Fruit fly (Drosophila melanogaster) whole organism, embryonic: ENCODE measurements around the gene CG6654.

Experiments used
- Ada2b ChIP-seq: fragments of 200-800 bp; sonication (Bioruptor generic); IDR thresholded peaks from 2 replicates; pipeline ENCODE4 v1.3.6; 2022; ENCODE audit warnings: missing biosample characterization, missing genetic modification characterization
- Adf1 ChIP-seq: fragments of 200-800 bp; sonication (Bioruptor generic); IDR thresholded peaks from 2 replicates; pipeline ENCODE4 v1.3.6; 2022; ENCODE audit warnings: missing biosample characterization, missing genetic modification characterization
- Atf6 ChIP-seq: fragments of 200-800 bp; sonication (Bioruptor generic); IDR thresholded peaks from 2 replicates; pipeline ENCODE4 v1.3.6; 2022; ENCODE audit warnings: missing biosample characterization, missing genetic modification characterization
- CG10431 ChIP-seq: fragments of 200-800 bp; sonication (Bioruptor generic); optimal IDR thresholded peaks from 3 replicates; lab custom pipeline; 2018; ENCODE audit warnings: missing biosample characterization, mild to moderate bottlenecking, missing genetic modification characterization
- CG11093 ChIP-seq: fragments of 200-800 bp; sonication (Bioruptor generic); IDR thresholded peaks from 3 replicates; pipeline ENCODE4 v1.3.6; 2022; ENCODE audit warnings: missing biosample characterization, missing genetic modification characterization
- CG11247 ChIP-seq: fragments of 200-800 bp; sonication (Bioruptor generic); IDR thresholded peaks from 2 replicates; pipeline ENCODE4 v1.3.6; 2022; ENCODE audit warnings: missing biosample characterization, missing genetic modification characterization
- CG11398 ChIP-seq: fragments of 200-800 bp; sonication (Bioruptor generic); optimal IDR thresholded peaks from 2 replicates; lab custom pipeline; 2016; ENCODE audit warnings: missing biosample characterization, missing genetic modification characterization
- CG11695 ChIP-seq: fragments of 200-800 bp; sonication (Bioruptor generic); IDR thresholded peaks from 3 replicates; pipeline ENCODE4 v1.3.6; 2022; ENCODE audit warnings: missing biosample characterization, missing genetic modification characterization
- CG12219 ChIP-seq: fragments of 200-800 bp; sonication (Bioruptor generic); optimal IDR thresholded peaks from 3 replicates; lab custom pipeline; 2018; ENCODE audit warnings: missing biosample characterization, mild to moderate bottlenecking, missing genetic modification characterization
- CG1233 ChIP-seq: fragments of 200-800 bp; sonication (Bioruptor generic); optimal IDR thresholded peaks from 4 replicates; lab custom pipeline; 2018; ENCODE audit warnings: missing biosample characterization, mild to moderate bottlenecking, missing genetic modification characterization
- CG12942 ChIP-seq: fragments of 200-800 bp; sonication (Bioruptor generic); optimal IDR thresholded peaks from 3 replicates; lab custom pipeline; 2016; ENCODE audit warnings: missing biosample characterization, missing genetic modification characterization
- CG1529 ChIP-seq: fragments of 200-800 bp; sonication (Bioruptor generic); optimal IDR thresholded peaks from 3 replicates; lab custom pipeline; 2018; ENCODE audit warnings: missing biosample characterization, missing genetic modification characterization
- CG2199 ChIP-seq: fragments of 200-800 bp; sonication (Bioruptor generic); IDR thresholded peaks from 3 replicates; pipeline ENCODE4 v1.3.6; 2022; ENCODE audit warnings: missing biosample characterization, missing genetic modification characterization
- CG30403 ChIP-seq: fragments of 200-800 bp; sonication (Bioruptor generic); optimal IDR thresholded peaks from 3 replicates; lab custom pipeline; 2016; ENCODE audit warnings: missing biosample characterization, missing genetic modification characterization
- CG30431 ChIP-seq: fragments of 200-800 bp; sonication (Bioruptor generic); optimal IDR thresholded peaks from 2 replicates; lab custom pipeline; 2017; ENCODE audit warnings: missing biosample characterization, missing genetic modification characterization
- CG31365 ChIP-seq: fragments of 200-800 bp; sonication (Bioruptor generic); optimal IDR thresholded peaks from 2 replicates; lab custom pipeline; 2018; ENCODE audit warnings: missing biosample characterization, mild to moderate bottlenecking, missing genetic modification characterization
- CG33557 ChIP-seq: fragments of 200-800 bp; sonication (Bioruptor generic); optimal IDR thresholded peaks from 2 replicates; lab custom pipeline; 2019; ENCODE audit warnings: missing biosample characterization, mild to moderate bottlenecking, missing genetic modification characterization, moderate library complexity
- CG4282 ChIP-seq: fragments of 200-800 bp; sonication (Bioruptor generic); optimal IDR thresholded peaks from 2 replicates; lab custom pipeline; 2016; ENCODE audit warnings: missing biosample characterization, missing genetic modification characterization
- CG6683 ChIP-seq: fragments of 200-800 bp; sonication (Bioruptor generic); optimal IDR thresholded peaks from 2 replicates; lab custom pipeline; 2017; ENCODE audit warnings: missing biosample characterization, mild to moderate bottlenecking, missing genetic modification characterization, missing genetic modification reagents
- CG8924 ChIP-seq: fragments of 200-800 bp; optimal IDR thresholded peaks from 3 replicates; lab custom pipeline; 2019; ENCODE audit warnings: missing biosample characterization, mild to moderate bottlenecking, missing genetic modification characterization, moderate library complexity
- CG8944 ChIP-seq: fragments of 200-800 bp; sonication (Bioruptor generic); optimal IDR thresholded peaks from 3 replicates; lab custom pipeline; 2016; ENCODE audit warnings: missing biosample characterization, missing genetic modification characterization
- CG9797 ChIP-seq: fragments of 200-800 bp; sonication (Bioruptor generic); optimal IDR thresholded peaks from 3 replicates; lab custom pipeline; 2018; ENCODE audit warnings: missing biosample characterization, mild to moderate bottlenecking, missing genetic modification characterization
- CTCF ChIP-seq: fragments of 200-800 bp; sonication (Bioruptor generic); optimal IDR thresholded peaks from 2 replicates; lab custom pipeline; 2017; ENCODE audit warnings: missing biosample characterization, mild to moderate bottlenecking, missing genetic modification characterization, moderate library complexity
- Dll ChIP-seq: fragments of 200-800 bp; sonication (Bioruptor generic); IDR thresholded peaks from 4 replicates; pipeline ENCODE4 v1.3.6; 2022; ENCODE audit warnings: missing biosample characterization, missing genetic modification characterization; ENCODE audit not compliant: partially characterized antibody
- Doc2 ChIP-seq: fragments of 200-800 bp; sonication (Bioruptor generic); IDR thresholded peaks from 2 replicates; pipeline ENCODE4 v1.3.6; 2022; ENCODE audit warnings: missing biosample characterization, missing genetic modification characterization
- Doc3 ChIP-seq: fragments of 200-800 bp; sonication (Bioruptor generic); IDR thresholded peaks from 3 replicates; pipeline ENCODE4 v1.3.6; 2022; ENCODE audit warnings: missing biosample characterization, missing genetic modification characterization; ENCODE audit not compliant: partially characterized antibody
- Eip74EF ChIP-seq, 2 experiments: fragments of 200-800 bp in 1 of 2; fragments of >200 bp in 1 of 2; sonication (Bioruptor generic) in 1 of 2; optimal IDR thresholded peaks; 2 replicates each; lab custom pipeline; 2017 to 2019; ENCODE audit warnings: missing biosample characterization in 2 of 2, missing genetic modification characterization in 2 of 2, mild to moderate bottlenecking in 1 of 2, moderate library complexity in 1 of 2
- HLH54F ChIP-seq: fragments of 200-800 bp; sonication (Bioruptor generic); optimal IDR thresholded peaks from 3 replicates; lab custom pipeline; 2016; ENCODE audit warnings: missing biosample characterization, missing genetic modification characterization
- HmgD ChIP-seq: fragments of 200-800 bp; sonication (Bioruptor generic); optimal IDR thresholded peaks from 3 replicates; lab custom pipeline; 2016; ENCODE audit warnings: missing biosample characterization, missing genetic modification characterization
- Lim3 ChIP-seq: fragments of 200-800 bp; sonication (Bioruptor generic); IDR thresholded peaks from 2 replicates; pipeline ENCODE4 v1.3.6; 2022; ENCODE audit warnings: missing biosample characterization, missing genetic modification characterization
- Max ChIP-seq: fragments of 200-800 bp; sonication (Bioruptor generic); optimal IDR thresholded peaks from 2 replicates; lab custom pipeline; 2016; ENCODE audit warnings: missing biosample characterization, mild to moderate bottlenecking, missing genetic modification characterization
- Nf-YC ChIP-seq: fragments of 200-800 bp; optimal IDR thresholded peaks from 3 replicates; lab custom pipeline; 2019; ENCODE audit warnings: missing biosample characterization, mild to moderate bottlenecking, missing genetic modification characterization, moderate library complexity
- Pdp1 ChIP-seq, 2 experiments: fragments of 200-800 bp; sonication (Bioruptor generic); optimal IDR thresholded peaks; 3 replicates each; lab custom pipeline; 2016; ENCODE audit warnings: missing biosample characterization in 2 of 2, missing genetic modification characterization in 2 of 2, mild to moderate bottlenecking in 1 of 2, moderate library complexity in 1 of 2
- Rfx ChIP-seq: fragments of 200-800 bp; sonication (Bioruptor generic); IDR thresholded peaks from 2 replicates; pipeline ENCODE4 v1.3.6; 2022; ENCODE audit warnings: missing biosample characterization, missing genetic modification characterization
- Spps ChIP-seq: fragments of 200-800 bp; sonication (Bioruptor generic); optimal IDR thresholded peaks from 2 replicates; lab custom pipeline; 2018; ENCODE audit warnings: missing biosample characterization, mild to moderate bottlenecking, missing genetic modification characterization
- Vsx1 ChIP-seq: fragments of 200-800 bp; sonication (Bioruptor generic); optimal IDR thresholded peaks from 2 replicates; lab custom pipeline; 2017; ENCODE audit warnings: missing biosample characterization, mild to moderate bottlenecking, missing genetic modification characterization, missing genetic modification reagents
- ash1 ChIP-seq: fragments of 200-800 bp; sonication (Bioruptor generic); optimal IDR thresholded peaks from 2 replicates; lab custom pipeline; 2018; ENCODE audit warnings: missing biosample characterization, mild to moderate bottlenecking, missing genetic modification characterization
- bowl ChIP-seq: fragments of 200-800 bp; sonication (Bioruptor generic); IDR thresholded peaks from 2 replicates; pipeline ENCODE4 v1.3.6; 2022; ENCODE audit warnings: missing biosample characterization, missing genetic modification characterization
- caup ChIP-seq: fragments of 200-800 bp; sonication (Bioruptor generic); optimal IDR thresholded peaks from 3 replicates; lab custom pipeline; 2017; ENCODE audit warnings: missing biosample characterization, mild to moderate bottlenecking, missing genetic modification characterization, moderate library complexity; ENCODE audit not compliant: severe bottlenecking
- fd96Cb ChIP-seq: fragments of 200-800 bp; sonication (Bioruptor generic); optimal IDR thresholded peaks from 2 replicates; lab custom pipeline; 2018; ENCODE audit warnings: missing biosample characterization, mild to moderate bottlenecking, missing genetic modification characterization, moderate library complexity
- nmo ChIP-seq: fragments of 200-800 bp; sonication (Bioruptor generic); optimal IDR thresholded peaks from 2 replicates; lab custom pipeline; 2018; ENCODE audit warnings: missing biosample characterization, mild to moderate bottlenecking, missing genetic modification characterization, moderate library complexity
- peb ChIP-seq: fragments of 200-800 bp; sonication (Bioruptor generic); IDR thresholded peaks from 2 replicates; pipeline ENCODE4 v1.3.6; 2022; ENCODE audit warnings: missing biosample characterization, missing genetic modification characterization
- salm ChIP-seq: fragments of 200-800 bp; sonication (Bioruptor generic); optimal IDR thresholded peaks from 2 replicates; lab custom pipeline; 2018; ENCODE audit warnings: missing biosample characterization, mild to moderate bottlenecking, missing genetic modification characterization
- slbo ChIP-seq: fragments of 200-800 bp; sonication (Bioruptor generic); IDR thresholded peaks from 2 replicates; pipeline ENCODE4 v1.3.6; 2022; ENCODE audit warnings: missing biosample characterization, missing genetic modification characterization
- tll ChIP-seq, 2 experiments: fragments of 200-800 bp in 1 of 2; fragments of >200 bp in 1 of 2; sonication (Bioruptor generic) in 1 of 2; optimal IDR thresholded peaks; 2 replicates each; lab custom pipeline; 2017 to 2019; ENCODE audit warnings: missing biosample characterization in 2 of 2, missing genetic modification characterization in 2 of 2, mild to moderate bottlenecking in 1 of 2, moderate library complexity in 1 of 2
- twi ChIP-seq: fragments of 200-800 bp; optimal IDR thresholded peaks from 2 replicates; lab custom pipeline; 2019; ENCODE audit warnings: missing biosample characterization, mild to moderate bottlenecking, missing genetic modification characterization, moderate library complexity
- vfl ChIP-seq: fragments of 200-800 bp; sonication (Bioruptor generic); optimal IDR thresholded peaks from 2 replicates; lab custom pipeline; 2016; ENCODE audit warnings: missing biosample characterization, missing genetic modification characterization
- zen2 ChIP-seq: fragments of 200-800 bp; sonication (Bioruptor generic); IDR thresholded peaks from 3 replicates; pipeline ENCODE4 v1.3.6; 2022; ENCODE audit warnings: missing biosample characterization, missing genetic modification characterization; ENCODE audit not compliant: partially characterized antibody

The CG6654 gene

dm6 chr3R:15196134-15197034, 17.1 kb downstream of the CG6654 start, which contains the start of the genes Kpc1 and CG42542 (continued):
- TF ChIP-seq salm (tag; lab: Kevin White, UChicago) (no peak), Pdp1 (GFP tag; optimal IDR thresholded peaks at IDR 0.05; lab: Kevin White, UChicago) (peak; percentile 76 to 83), zen2 (GFP tag; lab: Robert Waterston, UW) (peak; percentile 90), Eip74EF (GFP tag; optimal IDR thresholded peaks at IDR 0.05; lab: Kevin White, UChicago) (no peak), twi (tag; lab: Kevin White, UChicago) (peak; percentile 48), CG8944 (GFP tag; lab: Kevin White, UChicago) (peak; percentile 59), Rfx (GFP tag; lab: Robert Waterston, UW) (peak; percentile 86), CG11247 (GFP tag; lab: Robert Waterston, UW) (peak; percentile 69), CG33557 (GFP tag; lab: Kevin White, UChicago) (peak; percentile 57), CG12219 (GFP tag; lab: Kevin White, UChicago) (no peak), Doc2 (GFP tag; lab: Robert Waterston, UW) (no peak), CG11398 (GFP tag; lab: Kevin White, UChicago) (no peak), CG4282 (GFP tag; lab: Kevin White, UChicago) (peak; percentile 82), CTCF (peak; percentile 22), Adf1 (GFP tag; lab: Robert Waterston, UW) (peak; percentile 50; the same call in 1 of the 2 replicates), CG11093 (no peak), CG1233 (GFP tag; lab: Kevin White, UChicago) (peak; percentile 11), CG1529 (GFP tag; lab: Kevin White, UChicago) (no peak), vfl (GFP tag; lab: Kevin White, UChicago) (peak; percentile 63), Ada2b (GFP tag; lab: Robert Waterston, UW) (peak; percentile 35; the same call in 1 of the 2 replicates), Doc3 (GFP tag; lab: Robert Waterston, UW) (peak; percentile 92), CG30403 (GFP tag; lab: Kevin White, UChicago) (peak; percentile 89), Nf-YC (no peak), CG10431 (GFP tag; lab: Kevin White, UChicago) (no peak), Dll (GFP tag; lab: Robert Waterston, UW) (peak; percentile 96), HmgD (GFP tag; lab: Kevin White, UChicago) (peak; percentile 73), Atf6 (GFP tag; lab: Robert Waterston, UW) (peak; percentile 17; the same call in 1 of the 2 replicates), CG31365 (tag; lab: Kevin White, UChicago) (no peak), CG9797 (GFP tag; lab: Kevin White, UChicago) (peak; percentile 36), CG30431 (GFP tag; lab: Kevin White, UChicago) (peak; percentile 47), CG2199 (0 out of 3 replicates have a peak, but pooled peaks have one; percentile 47), CG6683 (GFP tag; lab: Kevin White, UChicago) (peak; percentile 40), Max (GFP tag; lab: Kevin White, UChicago) (peak; percentile 77), CG8924 (tag; lab: Kevin White, UChicago) (peak; percentile 44), tll (GFP tag; optimal IDR thresholded peaks at IDR 0.05; lab: Kevin White, UChicago) (peak in 1 of 2 experiments; percentile 86), fd96Cb (tag; lab: Kevin White, UChicago) (peak; percentile 30), nmo (peak; percentile 26), caup (peak; percentile 57), ash1 (GFP tag; lab: Kevin White, UChicago) (peak; percentile 54), CG12942 (GFP tag; lab: Kevin White, UChicago) (peak; percentile 69), Lim3 (GFP tag; lab: Robert Waterston, UW) (no peak), Spps (tag; lab: Kevin White, UChicago) (no peak), slbo (GFP tag; lab: Robert Waterston, UW) (peak; percentile 81), CG11695 (GFP tag; lab: Robert Waterston, UW) (no peak), bowl (GFP tag; lab: Robert Waterston, UW) (0 out of 2 replicates have a peak, but pooled peaks have one; percentile 39), Vsx1 (GFP tag; lab: Kevin White, UChicago) (peak; percentile 76), peb (GFP tag; lab: Robert Waterston, UW) (no peak), HLH54F (peak; percentile 83)
